Fruit fly (Drosophila melanogaster): Measurements from ENCODE around the gene Galk.
A peak's percentile ranks its signal among the peaks of the same experiment; 100 is the strongest.

Gene Galk

dm6 chr3L:8985848-8986320 is at the start of gene Galk:
Gene Galk, minus strand, starts transcription at chr3L:8986091.
- TF ChIP-seq CG12659 (GFP tag; optimal IDR thresholded peaks at IDR 0.05) (peak; percentile 28), CG3726 (GFP tag; IDR thresholded peaks at IDR 0.05) (no peak), CG17912 (GFP tag; optimal IDR thresholded peaks at IDR 0.05) (peak; percentile 71), CG14667 (GFP tag; IDR thresholded peaks at IDR 0.05) (peak; percentile 50), CG11695 (GFP tag; IDR thresholded peaks at IDR 0.05) (peak; percentile 38; the same call in 1 of the 3 replicates), C15 (GFP tag; IDR thresholded peaks at IDR 0.05) (0 out of 3 replicates have a peak, but pooled peaks have one; percentile 57), grau (tag; optimal IDR thresholded peaks at IDR 0.05) (peak; percentile 97), vnd (GFP tag; IDR thresholded peaks at IDR 0.05; ENCODE audit: partially characterized antibody) (no peak), CG6689 (GFP tag; IDR thresholded peaks at IDR 0.05) (peak; percentile 39; the same call in 1 of the 2 replicates), Mad (GFP tag; optimal IDR thresholded peaks at IDR 0.05) (no peak), CG2120 (GFP tag; optimal IDR thresholded peaks at IDR 0.05) (peak; percentile 87), kay (GFP tag; optimal IDR thresholded peaks at IDR 0.05) (no peak), CG8290 (GFP tag; optimal IDR thresholded peaks at IDR 0.05) (no peak), CG8290 (tag; optimal IDR thresholded peaks at IDR 0.05) (peak in 1 of 2 experiments; percentile 93), CG8924 (tag; optimal IDR thresholded peaks at IDR 0.05) (peak; percentile 42), CTCF (GFP tag; optimal IDR thresholded peaks at IDR 0.05) (no peak), esg (GFP tag; conservative IDR thresholded peaks at IDR 0.05) (no peak), rib (GFP tag; IDR thresholded peaks at IDR 0.05) (peak; percentile 40; the same call in 1 of the 2 replicates), fd102C (GFP tag; optimal IDR thresholded peaks at IDR 0.05) (no peak), CG2202 (tag; optimal IDR thresholded peaks at IDR 0.05) (no peak), CG1832 (GFP tag; optimal IDR thresholded peaks at IDR 0.05) (no peak), dan (GFP tag; IDR thresholded peaks at IDR 0.05) (no peak), CG2889 (GFP tag; IDR thresholded peaks at IDR 0.05) (peak; percentile 70; the same call in 1 of the 3 replicates), ham (GFP tag; IDR thresholded peaks at IDR 0.05) (no peak), grn (GFP tag; optimal IDR thresholded peaks at IDR 0.05) (peak; percentile 43), hth (optimal IDR thresholded peaks at IDR 0.05) (no peak), CG8765 (GFP tag; IDR thresholded peaks at IDR 0.05) (no peak), CG4282 (GFP tag; optimal IDR thresholded peaks at IDR 0.05) (peak; percentile 72), sens-2 (GFP tag; IDR thresholded peaks at IDR 0.05) (no peak; the same call in 1 of the 2 replicates), h (optimal IDR thresholded peaks at IDR 0.05) (no peak), hbn (GFP tag; IDR thresholded peaks at IDR 0.05; ENCODE audit: partially characterized antibody) (no peak), CG15269 (tag; optimal IDR thresholded peaks at IDR 0.05) (peak; percentile 69), CG12155 (GFP tag; optimal IDR thresholded peaks at IDR 0.05) (peak; percentile 57), CG14050 (GFP tag; IDR thresholded peaks at IDR 0.05) (no peak), dati (GFP tag; IDR thresholded peaks at IDR 0.05) (0 out of 2 replicates have a peak, but pooled peaks have one; percentile 30), tup (GFP tag; optimal IDR thresholded peaks at IDR 0.05) (peak; percentile 39), NK7.1 (GFP tag; optimal IDR thresholded peaks at IDR 0.05) (no peak), CG12104 (GFP tag; optimal IDR thresholded peaks at IDR 0.05) (no peak), CG1529 (GFP tag; optimal IDR thresholded peaks at IDR 0.05) (peak; percentile 26), CG2712 (tag; optimal IDR thresholded peaks at IDR 0.05) (peak; percentile 5), yki (optimal IDR thresholded peaks at IDR 0.05) (no peak), E2f2 (GFP tag; IDR thresholded peaks at IDR 0.05) (no peak), CG11085 (GFP tag; IDR thresholded peaks at IDR 0.05) (peak; percentile 46; the same call in 1 of the 2 replicates), CG11247 (GFP tag; IDR thresholded peaks at IDR 0.05) (peak; percentile 72), Kr (GFP tag; optimal IDR thresholded peaks at IDR 0.05) (no peak), CG13894 (tag; optimal IDR thresholded peaks at IDR 0.05) (peak; percentile 56), gro (GFP tag; optimal IDR thresholded peaks at IDR 0.05) (peak; percentile 68), bowl (GFP tag; IDR thresholded peaks at IDR 0.05) (0 out of 2 replicates have a peak, but pooled peaks have one; percentile 10), Sry-δ (GFP tag; optimal IDR thresholded peaks at IDR 0.05) (no peak), fd96Cb (tag; optimal IDR thresholded peaks at IDR 0.05) (no peak), B-H1 (GFP tag; IDR thresholded peaks at IDR 0.05) (peak; percentile 58), CG8388 (GFP tag; optimal IDR thresholded peaks at IDR 0.05) (no peak), wor (GFP tag; IDR thresholded peaks at IDR 0.05) (no peak), Max (GFP tag; optimal IDR thresholded peaks at IDR 0.05) (no peak)
